Worm (Caenorhabditis elegans): ENCODE data around the gene T05B9.1.

T05B9.1 gene

ce11 chrII:11224045-11224481 lies 36.9 kb downstream of the T05B9.1 start (continued):
- TF ChIP-seq mdl-1 (tag; optimal IDR thresholded peaks at IDR 0.05) (peak in 1 of 2 experiments; percentile 53), Y116A8C.19 (tag; optimal IDR thresholded peaks at IDR 0.05; ENCODE audit: borderline replicate concordance) (no peak), pag-3 (tag; optimal IDR thresholded peaks at IDR 0.05; ENCODE audit: borderline replicate concordance, insufficient read depth) (no peak), egl-13 (tag; optimal IDR thresholded peaks at IDR 0.05) (peak; percentile 47), hlh-17 (GFP tag; optimal IDR thresholded peaks at IDR 0.05; ENCODE audit: borderline replicate concordance) (no peak)

DNA sequence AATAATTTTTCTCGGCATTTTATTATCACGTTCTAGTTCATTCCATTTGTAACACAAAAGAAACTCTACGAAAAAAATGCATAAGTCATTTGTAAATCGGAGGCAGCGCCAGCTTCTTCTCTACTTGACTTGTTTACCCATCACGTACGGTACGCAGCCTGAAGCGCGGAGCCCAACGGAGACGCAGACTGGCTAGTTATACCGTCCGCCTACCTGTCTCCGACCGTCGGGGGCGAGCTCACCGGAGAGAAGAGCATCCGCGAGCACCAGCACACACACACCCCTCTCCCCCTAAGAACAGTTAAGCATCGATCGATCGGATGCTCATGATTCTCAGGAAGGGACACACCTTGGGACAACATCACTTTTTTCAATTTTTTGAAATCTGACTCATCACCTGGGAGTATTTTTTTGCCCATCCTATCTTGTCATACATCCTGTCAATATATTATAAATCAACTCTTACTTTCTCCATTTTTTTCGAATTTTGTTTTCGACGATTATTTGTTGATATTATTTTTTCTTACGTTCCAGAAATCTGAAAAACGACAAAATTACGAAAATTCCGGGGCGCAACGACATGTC lies 39.1 kb downstream of the T05B9.1 start, which contains the start of gene plpr-1:
Gene plpr-1 (plus strand): TSS at position 535 of the 585 bp plus-strand sequence.
- TF ChIP-seq lir-3 (tag; optimal IDR thresholded peaks at IDR 0.05; ENCODE audit: poor library complexity) (no peak), nhr-77 (tag; optimal IDR thresholded peaks at IDR 0.05) (no peak), rnt-1 (tag; optimal IDR thresholded peaks at IDR 0.05) (no peak), tbx-2 (tag; optimal IDR thresholded peaks at IDR 0.05) (no peak), ceh-82 (tag; optimal IDR thresholded peaks at IDR 0.05) (no peak), sox-4 (tag; optimal IDR thresholded peaks at IDR 0.05) (no peak), ceh-8 (GFP tag; optimal IDR thresholded peaks at IDR 0.05) (no peak)

Data from whole organism, L1 larva.